Fruit fly (Drosophila melanogaster) whole organism, embryonic: ENCODE measurements around the gene CG31406.

Experiments used
- B-H2 ChIP-seq: fragments of 200-800 bp; sonication (Bioruptor generic); optimal IDR thresholded peaks from 2 replicates; lab custom pipeline; 2018; ENCODE audit warnings: missing biosample characterization, mild to moderate bottlenecking, missing genetic modification characterization
- CG10274 ChIP-seq: fragments of 200-800 bp; sonication (Bioruptor generic); optimal IDR thresholded peaks from 3 replicates; lab custom pipeline; 2017; ENCODE audit warnings: missing biosample characterization, mild to moderate bottlenecking, missing genetic modification characterization
- CG10565 ChIP-seq: fragments of 200-800 bp; sonication (Bioruptor generic); optimal IDR thresholded peaks from 3 replicates; lab custom pipeline; 2016; ENCODE audit warnings: missing biosample characterization, mild to moderate bottlenecking, missing genetic modification characterization
- CG11695 ChIP-seq: fragments of 200-800 bp; sonication (Bioruptor generic); IDR thresholded peaks from 3 replicates; pipeline ENCODE4 v1.3.6; 2022; ENCODE audit warnings: missing biosample characterization, missing genetic modification characterization
- CG12744 ChIP-seq: fragments of 200-800 bp; sonication (Bioruptor generic); optimal IDR thresholded peaks from 2 replicates; lab custom pipeline; 2016; ENCODE audit warnings: missing biosample characterization, missing genetic modification characterization
- CG13775 ChIP-seq: fragments of 200-800 bp; sonication (Bioruptor generic); optimal IDR thresholded peaks from 3 replicates; lab custom pipeline; 2017; ENCODE audit warnings: missing biosample characterization, mild to moderate bottlenecking, missing genetic modification characterization
- CG15479 ChIP-seq: fragments of 200-800 bp; sonication (Bioruptor generic); optimal IDR thresholded peaks from 3 replicates; lab custom pipeline; 2019; ENCODE audit warnings: missing biosample characterization, mild to moderate bottlenecking, missing genetic modification characterization, moderate library complexity
- CG1602 ChIP-seq: fragments of 200-800 bp; sonication (Bioruptor generic); optimal IDR thresholded peaks from 3 replicates; lab custom pipeline; 2016; ENCODE audit warnings: missing biosample characterization, missing genetic modification characterization
- CG18599 ChIP-seq: fragments of 200-800 bp; sonication (Bioruptor generic); optimal IDR thresholded peaks from 3 replicates; lab custom pipeline; 2017; ENCODE audit warnings: missing biosample characterization, missing genetic modification characterization, mild to moderate bottlenecking, moderate library complexity, missing genetic modification reagents
- CG31441 ChIP-seq: fragments of 200-800 bp; sonication (Bioruptor generic); IDR thresholded peaks from 2 replicates; pipeline ENCODE4 v1.3.6; 2022; ENCODE audit warnings: missing biosample characterization, missing genetic modification characterization
- CG32772 ChIP-seq: fragments of 200-800 bp; sonication (Bioruptor generic); IDR thresholded peaks from 2 replicates; pipeline ENCODE4 v1.3.6; 2022; ENCODE audit warnings: missing biosample characterization, missing genetic modification characterization
- CG3726 ChIP-seq: fragments of 200-800 bp; sonication (Bioruptor generic); IDR thresholded peaks from 3 replicates; pipeline ENCODE4, ENCODE4 v1.3.6; 2022; ENCODE audit warnings: missing biosample characterization, missing genetic modification characterization
- CG5953 ChIP-seq: fragments of 200-800 bp; sonication (Bioruptor generic); IDR thresholded peaks from 2 replicates; pipeline ENCODE4 v1.3.6; 2022; ENCODE audit warnings: missing biosample characterization, missing genetic modification characterization
- CG7556 ChIP-seq: fragments of 200-800 bp; sonication (Bioruptor generic); optimal IDR thresholded peaks from 2 replicates; lab custom pipeline; 2017; ENCODE audit warnings: missing biosample characterization, mild to moderate bottlenecking, missing genetic modification characterization
- CG8944 ChIP-seq: fragments of 200-800 bp; sonication (Bioruptor generic); optimal IDR thresholded peaks from 3 replicates; lab custom pipeline; 2016; ENCODE audit warnings: missing biosample characterization, missing genetic modification characterization
- CG9215 ChIP-seq: fragments of 200-800 bp; sonication (Bioruptor generic); IDR thresholded peaks from 2 replicates; pipeline ENCODE4 v1.3.6; 2022; ENCODE audit warnings: missing biosample characterization, missing genetic modification characterization
- CG9932 ChIP-seq: fragments of 200-800 bp; sonication (Bioruptor generic); IDR thresholded peaks from 2 replicates; pipeline ENCODE4 v1.3.6; 2022; ENCODE audit warnings: missing biosample characterization, missing genetic modification characterization
- CHES-1-like ChIP-seq: fragments of 200-800 bp; sonication (Bioruptor generic); optimal IDR thresholded peaks from 2 replicates; lab custom pipeline; 2016; ENCODE audit warnings: missing biosample characterization, missing genetic modification characterization
- CkIIα-i1 ChIP-seq: fragments of 200-800 bp; sonication (Bioruptor generic); IDR thresholded peaks from 2 replicates; pipeline ENCODE4 v1.3.6; 2022; ENCODE audit warnings: missing biosample characterization, missing genetic modification characterization
- CoRest ChIP-seq: fragments of 200-800 bp; sonication (Bioruptor generic); optimal IDR thresholded peaks from 3 replicates; lab custom pipeline; 2018; ENCODE audit warnings: missing biosample characterization, mild to moderate bottlenecking, missing genetic modification characterization, moderate library complexity
- Dad ChIP-seq: fragments of 200-800 bp; sonication (Bioruptor generic); optimal IDR thresholded peaks from 3 replicates; lab custom pipeline; 2016; ENCODE audit warnings: missing biosample characterization, missing genetic modification characterization
- Dref ChIP-seq: fragments of 200-800 bp; sonication (Bioruptor generic); IDR thresholded peaks from 2 replicates; pipeline ENCODE4 v1.3.6; 2022; ENCODE audit warnings: missing biosample characterization, missing genetic modification characterization
- Lhr ChIP-seq: fragments of 200-800 bp; sonication (Bioruptor generic); optimal IDR thresholded peaks from 3 replicates; lab custom pipeline; 2017; ENCODE audit warnings: mild to moderate bottlenecking, missing biosample characterization, missing genetic modification reagents, missing genetic modification characterization
- Lpt ChIP-seq: fragments of >200 bp; optimal IDR thresholded peaks from 2 replicates; lab custom pipeline; 2018; ENCODE audit warnings: missing biosample characterization, missing genetic modification characterization
- NFAT ChIP-seq: fragments of 200-800 bp; sonication (Bioruptor generic); IDR thresholded peaks from 2 replicates; pipeline ENCODE4 v1.3.6; 2022; ENCODE audit warnings: missing biosample characterization, missing genetic modification characterization
- Neu2 ChIP-seq: fragments of 200-800 bp; sonication (Bioruptor generic); optimal IDR thresholded peaks from 3 replicates; lab custom pipeline; 2016; ENCODE audit warnings: missing biosample characterization, missing genetic modification characterization, borderline replicate concordance
- Nf-YA ChIP-seq: fragments of 200-800 bp; sonication (Bioruptor generic); IDR thresholded peaks from 2 replicates; pipeline ENCODE4 v1.3.6; 2022; ENCODE audit warnings: missing biosample characterization, missing genetic modification characterization
- Pdp1 ChIP-seq, 2 experiments: fragments of 200-800 bp; sonication (Bioruptor generic); optimal IDR thresholded peaks; 3 replicates each; lab custom pipeline; 2016; ENCODE audit warnings: missing biosample characterization in 2 of 2, missing genetic modification characterization in 2 of 2, mild to moderate bottlenecking in 1 of 2, moderate library complexity in 1 of 2
- Sry-δ ChIP-seq: fragments of 200-800 bp; sonication (Bioruptor generic); optimal IDR thresholded peaks from 2 replicates; lab custom pipeline; 2016; ENCODE audit warnings: missing biosample characterization, missing genetic modification characterization
- ac ChIP-seq: fragments of 200-800 bp; sonication (Bioruptor generic); optimal IDR thresholded peaks from 3 replicates; lab custom pipeline; 2017; ENCODE audit warnings: missing biosample characterization, mild to moderate bottlenecking, missing genetic modification characterization
- amos ChIP-seq: fragments of 200-800 bp; sonication (Bioruptor generic); IDR thresholded peaks from 2 replicates; pipeline ENCODE4 v1.3.6; 2022; ENCODE audit warnings: missing biosample characterization, missing genetic modification characterization; ENCODE audit not compliant: partially characterized antibody
- ara ChIP-seq: fragments of 200-800 bp; sonication (Bioruptor generic); IDR thresholded peaks from 2 replicates; pipeline ENCODE4 v1.3.6; 2022; ENCODE audit warnings: missing biosample characterization, missing genetic modification characterization
- dan ChIP-seq: fragments of 200-800 bp; sonication (Bioruptor generic); IDR thresholded peaks from 2 replicates; pipeline ENCODE4 v1.3.6; 2022; ENCODE audit warnings: missing biosample characterization, missing genetic modification characterization
- dati ChIP-seq: fragments of 200-800 bp; sonication (Bioruptor generic); IDR thresholded peaks from 2 replicates; pipeline ENCODE4 v1.3.6; 2022; ENCODE audit warnings: missing biosample characterization, missing genetic modification characterization
- eyg ChIP-seq: fragments of 200-800 bp; sonication (Bioruptor generic); optimal IDR thresholded peaks from 3 replicates; lab custom pipeline; 2016; ENCODE audit warnings: missing biosample characterization, missing genetic modification characterization
- fd3F ChIP-seq: fragments of 200-800 bp; sonication (Bioruptor generic); optimal IDR thresholded peaks from 2 replicates; lab custom pipeline; 2018; ENCODE audit warnings: missing biosample characterization, mild to moderate bottlenecking, missing genetic modification characterization, moderate library complexity
- odd ChIP-seq: fragments of 200-800 bp; sonication (Bioruptor generic); optimal IDR thresholded peaks from 2 replicates; lab custom pipeline; 2017; ENCODE audit warnings: missing biosample characterization, mild to moderate bottlenecking, missing genetic modification characterization
- pum ChIP-seq: fragments of 200-800 bp; sonication (Bioruptor generic); optimal IDR thresholded peaks from 2 replicates; lab custom pipeline; 2016; ENCODE audit warnings: missing biosample characterization, missing genetic modification characterization
- ranshi ChIP-seq: fragments of 200-800 bp; sonication (Bioruptor generic); IDR thresholded peaks from 2 replicates; pipeline ENCODE4 v1.3.6; 2022; ENCODE audit warnings: missing biosample characterization, missing genetic modification characterization
- repo ChIP-seq: fragments of 200-800 bp; sonication (Bioruptor generic); optimal IDR thresholded peaks from 2 replicates; lab custom pipeline; 2016; ENCODE audit warnings: missing biosample characterization, missing genetic modification characterization
- rib ChIP-seq: fragments of 200-800 bp; sonication (Bioruptor generic); IDR thresholded peaks from 2 replicates; pipeline ENCODE4 v1.3.6; 2022; ENCODE audit warnings: missing biosample characterization, missing genetic modification characterization
- sc ChIP-seq, 3 experiments: fragments of >200 bp in 2 of 3; fragments of 200-800 bp in 1 of 3; sonication (Bioruptor generic) in 1 of 3; optimal IDR thresholded peaks; 2 replicates in 2 of 3; 3 replicates in 1 of 3; lab custom pipeline; 2017; ENCODE audit warnings: mild to moderate bottlenecking in 1 of 3, missing biosample characterization in 1 of 3, missing genetic modification characterization in 1 of 3, missing genetic modification reagents in 1 of 3
- tap ChIP-seq: fragments of 200-800 bp; optimal IDR thresholded peaks from 3 replicates; lab custom pipeline; 2019; ENCODE audit warnings: missing biosample characterization, mild to moderate bottlenecking, missing genetic modification characterization, moderate library complexity
- tgo ChIP-seq: fragments of 200-800 bp; sonication (Bioruptor generic); IDR thresholded peaks from 3 replicates; pipeline ENCODE4 v1.3.6; 2022; ENCODE audit warnings: missing biosample characterization, missing genetic modification characterization
- tll ChIP-seq, 2 experiments: fragments of 200-800 bp in 1 of 2; fragments of >200 bp in 1 of 2; sonication (Bioruptor generic) in 1 of 2; optimal IDR thresholded peaks; 2 replicates each; lab custom pipeline; 2017 to 2019; ENCODE audit warnings: missing biosample characterization in 2 of 2, missing genetic modification characterization in 2 of 2, mild to moderate bottlenecking in 1 of 2, moderate library complexity in 1 of 2
- zen ChIP-seq: fragments of 200-800 bp; sonication (Bioruptor generic); optimal IDR thresholded peaks from 3 replicates; lab custom pipeline; 2018; ENCODE audit warnings: missing biosample characterization, mild to moderate bottlenecking, missing genetic modification characterization, moderate library complexity
- zf30C ChIP-seq: fragments of 200-800 bp; sonication (Bioruptor generic); optimal IDR thresholded peaks from 3 replicates; lab custom pipeline; 2018; ENCODE audit warnings: missing biosample characterization, mild to moderate bottlenecking, missing genetic modification characterization
- zfh1 ChIP-seq: fragments of 200-800 bp; sonication (Bioruptor generic); IDR thresholded peaks from 3 replicates; pipeline ENCODE4 v1.3.6; 2022; ENCODE audit warnings: missing biosample characterization, missing genetic modification characterization
- zfh2 ChIP-seq: fragments of 200-800 bp; sonication (Bioruptor generic); optimal IDR thresholded peaks from 2 replicates; lab custom pipeline; 2016; ENCODE audit warnings: missing biosample characterization, missing genetic modification characterization

CG31406 gene

dm6 chr3R:10330734-10331642 lies 17.6 kb upstream of the CG31406 start, which contains the start of the genes Bruce and CG12818 (continued):
- TF ChIP-seq ac, result no peak
- no peak for TF ChIP-seq CG9215 (GFP tag; lab: Robert Waterston, UW)
- TF ChIP-seq CG32772, result no peak
- TF ChIP-seq Lhr (GFP tag; lab: Kevin White, UChicago), result no peak
- peak; percentile 67 for TF ChIP-seq CG15479 (GFP tag; lab: Kevin White, UChicago)
- TF ChIP-seq tap (tag; lab: Kevin White, UChicago), result no peak
- no peak for TF ChIP-seq CG18599 (GFP tag; lab: Kevin White, UChicago)
- TF ChIP-seq zfh2 (GFP tag; lab: Kevin White, UChicago), result no peak
- TF ChIP-seq Pdp1 (GFP tag; optimal IDR thresholded peaks at IDR 0.05; lab: Kevin White, UChicago), result no peak
- TF ChIP-seq tgo (GFP tag; lab: Robert Waterston, UW), result no peak
- TF ChIP-seq Lpt (GFP tag; lab: Kevin White, UChicago), result no peak
- TF ChIP-seq CG12744, result no peak
- no peak for TF ChIP-seq CG3726 (GFP tag; lab: Robert Waterston, UW)
- TF ChIP-seq CG13775 (GFP tag; lab: Kevin White, UChicago), result no peak
- TF ChIP-seq NFAT (GFP tag; lab: Robert Waterston, UW), result no peak
- no peak for TF ChIP-seq CkIIα-i1 (GFP tag; lab: Robert Waterston, UW)
- no peak for TF ChIP-seq CG8944 (GFP tag; lab: Kevin White, UChicago)
- TF ChIP-seq CG7556 (GFP tag; lab: Kevin White, UChicago), result no peak
- peak; percentile 43 for TF ChIP-seq Neu2
- no peak for TF ChIP-seq repo (GFP tag; lab: Kevin White, UChicago)
- no peak for TF ChIP-seq CG31441 (GFP tag; lab: Robert Waterston, UW)
- no peak for TF ChIP-seq B-H2
- no peak for TF ChIP-seq CG5953 (GFP tag; lab: Robert Waterston, UW)
- no peak for TF ChIP-seq Nf-YA (GFP tag; lab: Robert Waterston, UW)
- TF ChIP-seq zf30C (GFP tag; lab: Kevin White, UChicago), result no peak
- TF ChIP-seq pum (GFP tag; lab: Kevin White, UChicago), result no peak
- TF ChIP-seq eyg, result no peak
- TF ChIP-seq sc (optimal IDR thresholded peaks at IDR 0.05; lab: Kevin White, UChicago), result no peak
- TF ChIP-seq sc (GFP tag; optimal IDR thresholded peaks at IDR 0.05; lab: Kevin White, UChicago), result no peak
- TF ChIP-seq fd3F (GFP tag; lab: Kevin White, UChicago), result no peak
- 0 out of 2 replicates have a peak, but pooled peaks have one; percentile 11 for TF ChIP-seq rib (GFP tag; lab: Robert Waterston, UW)
- TF ChIP-seq zen (tag; lab: Kevin White, UChicago), result no peak
- no peak for TF ChIP-seq CG1602 (GFP tag; lab: Kevin White, UChicago)
- no peak for TF ChIP-seq odd (GFP tag; lab: Kevin White, UChicago)
- peak; percentile 59 for TF ChIP-seq amos (GFP tag; lab: Robert Waterston, UW)
- TF ChIP-seq Sry-δ (GFP tag; lab: Kevin White, UChicago), result peak; percentile 64
- TF ChIP-seq ara, result no peak
- no peak for TF ChIP-seq tll (GFP tag; optimal IDR thresholded peaks at IDR 0.05; lab: Kevin White, UChicago)
- no peak for TF ChIP-seq dan (GFP tag; lab: Robert Waterston, UW)
- TF ChIP-seq Dad (GFP tag; lab: Kevin White, UChicago), result no peak
- TF ChIP-seq dati (GFP tag; lab: Robert Waterston, UW), result no peak
- TF ChIP-seq CG10565, result no peak
- TF ChIP-seq zfh1 (GFP tag; lab: Robert Waterston, UW), result no peak
- no peak for TF ChIP-seq CoRest (tag; lab: Kevin White, UChicago)
- TF ChIP-seq CG11695, result no peak
- TF ChIP-seq CHES-1-like (GFP tag; lab: Kevin White, UChicago), result peak; percentile 47
- TF ChIP-seq CG10274, result no peak
- no peak for TF ChIP-seq ranshi
- peak; percentile 89 for TF ChIP-seq Dref
- no peak for TF ChIP-seq CG9932 (GFP tag; lab: Robert Waterston, UW)
